Worm (Caenorhabditis elegans): ENCODE results near the gene srz-48.
"Not testable (repeated sequence)": the region's sequence is repeated elsewhere in the genome, so short reads cannot be mapped to it uniquely, and the experiment has no call there.

- TF ChIP-seq ceh-82 (tag; optimal IDR thresholded peaks at IDR 0.05); ama-1 (optimal IDR thresholded peaks at IDR 0.05); nhr-237 (tag; optimal IDR thresholded peaks at IDR 0.05); snpc-4 (tag; optimal IDR thresholded peaks at IDR 0.05): not testable (repeated sequence)
Observed at ce11 chrV:17409955-17410354, 50.0 kb downstream of the srz-48 start, which contains the start of gene srh-132.

Data from whole organism, L3 larva.